Fruit fly (Drosophila melanogaster): ENCODE results near the gene mei-218.

mei-218 gene

DNA sequence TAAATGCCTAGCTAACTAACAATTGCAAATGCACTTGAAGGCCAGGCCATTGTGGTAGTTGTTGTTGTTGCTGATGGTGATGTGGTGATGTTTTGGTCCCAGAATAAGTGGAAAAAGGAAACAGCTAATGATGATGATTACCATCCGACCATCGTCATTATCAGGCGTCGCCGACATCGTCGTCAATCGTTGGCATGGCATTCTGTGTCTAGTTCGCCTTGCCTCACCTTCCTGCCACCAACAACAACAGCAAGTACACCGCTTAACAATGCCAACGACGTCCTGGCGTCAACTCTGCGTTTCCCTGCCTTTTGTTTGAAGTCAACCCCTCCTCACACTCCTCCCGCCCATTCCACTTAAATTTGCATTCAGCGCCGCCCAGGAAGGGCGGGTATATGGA is 34.8 kb upstream of the mei-218 start:
- no peak for TF ChIP-seq Sp1 (GFP tag; optimal IDR thresholded peaks at IDR 0.05)
- no peak for TF ChIP-seq pan (optimal IDR thresholded peaks at IDR 0.05)
- TF ChIP-seq Vsx2 (GFP tag; optimal IDR thresholded peaks at IDR 0.05; ENCODE audit: partially characterized antibody), result no peak
- no peak for TF ChIP-seq Hnf4 (GFP tag; optimal IDR thresholded peaks at IDR 0.05)
- TF ChIP-seq sv (GFP tag; optimal IDR thresholded peaks at IDR 0.05), result no peak
- no peak for TF ChIP-seq woc (GFP tag; optimal IDR thresholded peaks at IDR 0.05)
- no peak for TF ChIP-seq dsf (GFP tag; optimal IDR thresholded peaks at IDR 0.05; ENCODE audit: borderline replicate concordance)
- TF ChIP-seq Jra (GFP tag; optimal IDR thresholded peaks at IDR 0.05), result no peak
- no peak for TF ChIP-seq Dfd (GFP tag; optimal IDR thresholded peaks at IDR 0.05)
- TF ChIP-seq foxo (GFP tag; optimal IDR thresholded peaks at IDR 0.05), result no peak
- no peak for TF ChIP-seq h (GFP tag; optimal IDR thresholded peaks at IDR 0.05)
- TF ChIP-seq dmrt93B (GFP tag; optimal IDR thresholded peaks at IDR 0.05), result no peak
- no peak for TF ChIP-seq Rel (GFP tag; optimal IDR thresholded peaks at IDR 0.05)
- TF ChIP-seq Rel (tag; optimal IDR thresholded peaks at IDR 0.05), result no peak
- no peak for TF ChIP-seq ey (GFP tag; optimal IDR thresholded peaks at IDR 0.05)
- no peak for TF ChIP-seq Hr83 (GFP tag; optimal IDR thresholded peaks at IDR 0.05; ENCODE audit: poor library complexity, severe bottlenecking)

DNA sequence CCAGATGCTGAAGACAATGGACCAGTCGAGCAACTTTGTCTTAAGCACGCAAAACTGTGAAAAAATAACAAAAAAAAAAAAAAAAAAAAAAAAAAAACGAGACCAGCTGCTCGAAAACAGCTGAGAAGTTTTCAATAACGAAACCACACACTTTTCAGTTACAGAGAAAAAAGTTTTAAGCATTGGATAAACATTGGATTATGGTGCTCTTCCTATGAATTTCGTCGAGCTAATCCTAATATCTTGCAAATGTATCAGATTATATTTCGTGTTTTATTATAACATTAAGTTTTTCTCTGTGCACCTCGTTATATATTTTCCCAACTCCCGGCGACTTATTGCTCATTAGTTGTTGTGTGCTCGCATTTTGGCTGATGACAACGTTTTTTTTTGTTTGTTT is 33.8 kb upstream of the mei-218 start:
- TF ChIP-seq woc (GFP tag; optimal IDR thresholded peaks at IDR 0.05) (peak; percentile 23), ey (GFP tag; optimal IDR thresholded peaks at IDR 0.05) (peak; percentile 34), foxo (GFP tag; optimal IDR thresholded peaks at IDR 0.05) (peak in 1 of 2 experiments; percentile 33), Myc (optimal IDR thresholded peaks at IDR 0.05) (no peak), Vsx2 (GFP tag; optimal IDR thresholded peaks at IDR 0.05; ENCODE audit: partially characterized antibody) (no peak), sv (GFP tag; optimal IDR thresholded peaks at IDR 0.05) (peak; percentile 37), CG32264 (GFP tag; optimal IDR thresholded peaks at IDR 0.05) (no peak), fru (GFP tag; optimal IDR thresholded peaks at IDR 0.05) (peak; percentile 24), HLH106 (tag; optimal IDR thresholded peaks at IDR 0.05) (peak; percentile 16), h (GFP tag; optimal IDR thresholded peaks at IDR 0.05) (peak; percentile 55), OdsH (GFP tag; optimal IDR thresholded peaks at IDR 0.05) (peak; percentile 9)

DNA sequence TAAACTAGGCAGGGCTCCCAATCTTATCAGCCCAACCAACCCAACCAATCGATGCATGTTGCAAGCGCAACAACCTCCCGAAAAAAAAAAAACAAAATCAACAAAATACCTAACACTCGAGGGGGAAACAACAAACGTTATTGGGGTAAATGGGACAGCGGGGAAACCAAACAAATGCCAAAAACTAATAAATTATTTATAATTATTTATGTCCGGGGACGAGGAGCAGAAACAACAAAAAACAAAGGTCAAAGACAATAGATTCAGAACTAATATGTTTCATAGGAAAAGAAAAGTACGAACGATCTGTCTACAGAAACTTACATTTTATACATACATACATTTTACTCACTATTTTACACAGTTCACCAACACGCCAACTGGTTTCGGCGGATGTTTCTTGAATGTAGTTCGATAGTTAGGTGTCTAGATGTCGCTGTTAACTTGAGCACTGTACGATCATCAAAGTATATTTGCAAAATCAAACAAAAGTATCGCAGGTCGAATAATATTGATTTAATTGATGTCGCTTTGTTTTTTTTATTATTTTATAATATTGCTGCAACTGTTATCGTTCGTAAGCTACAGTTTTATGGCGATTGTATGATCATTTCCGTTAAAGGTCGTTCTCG is 32.9 kb upstream of the mei-218 start:
- peak; percentile 50 for TF ChIP-seq rgr (GFP tag; optimal IDR thresholded peaks at IDR 0.05)
- TF ChIP-seq foxo (GFP tag; optimal IDR thresholded peaks at IDR 0.05), result peak in 1 of 2 experiments; percentile 42
- peak; percentile 75 for TF ChIP-seq Myc (optimal IDR thresholded peaks at IDR 0.05)
- TF ChIP-seq Rel (GFP tag; optimal IDR thresholded peaks at IDR 0.05), result no peak
- no peak for TF ChIP-seq Rel (tag; optimal IDR thresholded peaks at IDR 0.05)
- peak; percentile 2 for TF ChIP-seq Hr83 (GFP tag; optimal IDR thresholded peaks at IDR 0.05; ENCODE audit: poor library complexity, severe bottlenecking)
- TF ChIP-seq dsf (GFP tag; optimal IDR thresholded peaks at IDR 0.05; ENCODE audit: borderline replicate concordance), result no peak
- TF ChIP-seq woc (GFP tag; optimal IDR thresholded peaks at IDR 0.05), result no peak
- TF ChIP-seq h (GFP tag; optimal IDR thresholded peaks at IDR 0.05), result peak; percentile 34
- TF ChIP-seq psq (GFP tag; optimal IDR thresholded peaks at IDR 0.05), result no peak
- no peak for TF ChIP-seq usp (GFP tag; optimal IDR thresholded peaks at IDR 0.05)
- peak; percentile 35 for TF ChIP-seq brk (GFP tag; optimal IDR thresholded peaks at IDR 0.05)
- no peak for TF ChIP-seq Dif (GFP tag; optimal IDR thresholded peaks at IDR 0.05; ENCODE audit: partially characterized antibody)
- TF ChIP-seq GATAd (GFP tag; optimal IDR thresholded peaks at IDR 0.05), result no peak
- TF ChIP-seq br (GFP tag; optimal IDR thresholded peaks at IDR 0.05), result no peak
- no peak for TF ChIP-seq Sp1 (GFP tag; optimal IDR thresholded peaks at IDR 0.05)
- no peak for TF ChIP-seq sage (GFP tag; optimal IDR thresholded peaks at IDR 0.05)
- no peak for TF ChIP-seq ey (GFP tag; optimal IDR thresholded peaks at IDR 0.05)
- TF ChIP-seq Mio (GFP tag; optimal IDR thresholded peaks at IDR 0.05), result no peak
- no peak for TF ChIP-seq Vsx2 (GFP tag; optimal IDR thresholded peaks at IDR 0.05; ENCODE audit: partially characterized antibody)
- TF ChIP-seq Hr78 (GFP tag; optimal IDR thresholded peaks at IDR 0.05), result no peak
- no peak for TF ChIP-seq sv (GFP tag; optimal IDR thresholded peaks at IDR 0.05)
- TF ChIP-seq Dfd (GFP tag; optimal IDR thresholded peaks at IDR 0.05), result no peak
- TF ChIP-seq dl (GFP tag; optimal IDR thresholded peaks at IDR 0.05; ENCODE audit: insufficient read depth in 1 of 2, partially characterized antibody in 2 of 2), result no peak
- peak; percentile 22 for TF ChIP-seq HLH106 (tag; optimal IDR thresholded peaks at IDR 0.05)
- no peak for TF ChIP-seq Abd-B (GFP tag; optimal IDR thresholded peaks at IDR 0.05)
- TF ChIP-seq dmrt93B (GFP tag; optimal IDR thresholded peaks at IDR 0.05), result peak; percentile 1
- TF ChIP-seq N (GFP tag; optimal IDR thresholded peaks at IDR 0.05), result no peak
- TF ChIP-seq tai (GFP tag; optimal IDR thresholded peaks at IDR 0.05), result peak; percentile 60
- TF ChIP-seq pan (optimal IDR thresholded peaks at IDR 0.05), result no peak
- peak; percentile 20 for TF ChIP-seq fru (GFP tag; optimal IDR thresholded peaks at IDR 0.05)
- peak; percentile 7 for TF ChIP-seq Hnf4 (GFP tag; optimal IDR thresholded peaks at IDR 0.05)
